Worm (Caenorhabditis elegans): Measurements from ENCODE around the gene skih-2.

ce11 chrIV:11156526-11156925 lies 14.4 kb upstream of the skih-2 start:
- TF ChIP-seq skn-1 (tag; optimal IDR thresholded peaks at IDR 0.05) (no peak), ama-1 (optimal IDR thresholded peaks at IDR 0.05) (no peak), nhr-237 (tag; optimal IDR thresholded peaks at IDR 0.05) (no peak), elt-3 (tag; optimal IDR thresholded peaks at IDR 0.05) (no peak), lin-11 (tag; optimal IDR thresholded peaks at IDR 0.05) (no peak), lsy-2 (tag; optimal IDR thresholded peaks at IDR 0.05) (no peak), snpc-4 (tag; optimal IDR thresholded peaks at IDR 0.05) (no peak), dmd-4 (tag; optimal IDR thresholded peaks at IDR 0.05) (no peak), lin-13 (GFP tag; optimal IDR thresholded peaks at IDR 0.05) (no peak), nhr-12 (tag; optimal IDR thresholded peaks at IDR 0.05) (no peak), gmeb-1 (tag; optimal IDR thresholded peaks at IDR 0.05) (no peak), unc-39 (tag; optimal IDR thresholded peaks at IDR 0.05) (no peak), nhr-6 (tag; optimal IDR thresholded peaks at IDR 0.05) (no peak), nhr-25 (tag; optimal IDR thresholded peaks at IDR 0.05) (no peak)
